Worm (Caenorhabditis elegans): ENCODE measurements around the gene aipl-1.

DNA sequence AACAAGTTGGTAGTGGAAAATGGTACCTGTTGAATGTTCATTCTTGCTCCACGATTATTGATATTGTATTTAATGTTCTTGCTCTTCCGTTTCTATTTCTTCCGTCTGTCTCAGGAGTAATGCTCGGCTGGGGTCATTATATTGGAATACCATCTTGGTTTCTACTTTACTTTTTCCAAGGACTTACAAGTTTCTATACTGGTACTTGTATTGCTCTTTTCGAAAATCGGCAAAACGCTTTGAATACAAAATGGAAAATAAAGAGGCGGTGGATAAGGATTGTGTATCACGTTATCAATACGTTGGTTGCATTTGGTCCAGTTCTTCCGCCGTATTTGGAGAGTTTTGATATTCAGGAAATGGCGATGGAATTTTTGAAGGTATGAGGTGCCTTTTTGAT is 15.4 kb upstream of the aipl-1 start:
- TF ChIP-seq grh-1 (GFP tag; IDR thresholded peaks at IDR 0.05) (no peak), ztf-11 (tag; optimal IDR thresholded peaks at IDR 0.05) (no peak), ceh-88 (GFP tag; IDR thresholded peaks at IDR 0.05) (no peak), fkh-10 (GFP tag; optimal IDR thresholded peaks at IDR 0.05) (no peak), fos-1 (tag; optimal IDR thresholded peaks at IDR 0.05) (no peak), nhr-11 (tag; optimal IDR thresholded peaks at IDR 0.05) (no peak), unc-86 (tag; optimal IDR thresholded peaks at IDR 0.05) (no peak), nhr-237 (tag; optimal IDR thresholded peaks at IDR 0.05) (no peak), ces-1 (GFP tag; optimal IDR thresholded peaks at IDR 0.05) (no peak), blmp-1 (tag; optimal IDR thresholded peaks at IDR 0.05) (no peak), efl-3 (GFP tag; optimal IDR thresholded peaks at IDR 0.05) (no peak), mep-1 (tag; optimal IDR thresholded peaks at IDR 0.05) (no peak), Y116A8C.19 (tag; optimal IDR thresholded peaks at IDR 0.05; ENCODE audit: borderline replicate concordance) (no peak), egl-27 (tag; optimal IDR thresholded peaks at IDR 0.05) (no peak)
